Worm (Caenorhabditis elegans) whole organism, L4 larva: ENCODE data around the gene F38A5.6.
A peak's percentile ranks its signal among the peaks of the same experiment; 100 is the strongest.

Experiments
- F10B5.3 ChIP-seq: sonication (generic microtip); optimal IDR thresholded peaks from 2 replicates; lab custom pipeline; 2016; ENCODE audit warnings: mild to moderate bottlenecking, missing genetic modification characterization, missing compliant biosample characterization
- F26F4.8 ChIP-seq: fragments of 200-800 bp; sonication (Bioruptor generic); conservative IDR thresholded peaks from 2 replicates; pipeline ENCODE4 v1.3.6; 2022; ENCODE audit warnings: missing genetic modification characterization, missing compliant biosample characterization
- F44E2.7 ChIP-seq: fragments of 200-800 bp; sonication (Bioruptor generic); IDR thresholded peaks from 2 replicates; pipeline ENCODE4 v2.1.2; 2022; ENCODE audit warnings: missing genetic modification characterization, missing compliant biosample characterization
- F49E8.2 ChIP-seq: sonication (generic microtip); optimal IDR thresholded peaks from 2 replicates; lab custom pipeline; 2016; ENCODE audit warnings: missing compliant biosample characterization, mild to moderate bottlenecking, missing genetic modification characterization, borderline replicate concordance
- T20F7.1 ChIP-seq: fragments of 200-800 bp; sonication (Bioruptor generic); optimal IDR thresholded peaks from 2 replicates; lab custom pipeline; 2018; ENCODE audit warnings: mild to moderate bottlenecking, missing genetic modification characterization, missing compliant biosample characterization
- T26A8.4 ChIP-seq: fragments of 200-800 bp; sonication (Bioruptor generic); IDR thresholded peaks from 2 replicates; pipeline ENCODE4 v1.3.6; 2022; ENCODE audit warnings: missing genetic modification characterization, missing compliant biosample characterization
- Y48G9A.11 ChIP-seq: fragments of 200-800 bp; sonication (Bioruptor generic); IDR thresholded peaks from 2 replicates; pipeline ENCODE4 v1.3.6; 2022; ENCODE audit warnings: missing genetic modification reagents, missing genetic modification characterization, missing compliant biosample characterization
- ZK546.5 ChIP-seq, 2 experiments: sonication (generic microtip); optimal IDR thresholded peaks; 2 replicates each; lab custom pipeline; 2017; ENCODE audit warnings: missing biosample characterization in 2 of 2, missing genetic modification characterization in 2 of 2
- aha-1 ChIP-seq: fragments of 150-350 bp; peaks from one replicate; lab custom pipeline; 2014; ENCODE audit warnings: missing biosample characterization, missing genetic modification characterization
- ama-1 ChIP-seq: fragments of 150-350 bp; optimal IDR thresholded peaks from 2 replicates; lab custom pipeline; 2014; ENCODE audit warnings: inconsistent platforms, mixed read lengths
- ces-1 ChIP-seq: fragments of 150-350 bp; sonication (generic microtip); optimal IDR thresholded peaks from 4 replicates; lab custom pipeline; 2014; ENCODE audit warnings: missing biosample characterization, missing genetic modification reagents, missing genetic modification characterization
- daf-12 ChIP-seq: fragments of 150-350 bp; optimal IDR thresholded peaks from 2 replicates; lab custom pipeline; 2014; ENCODE audit warnings: missing biosample characterization, missing genetic modification reagents, missing genetic modification characterization
- daf-8 ChIP-seq: fragments of 200-800 bp; sonication (Bioruptor generic); IDR thresholded peaks from 2 replicates; pipeline ENCODE4 v1.3.6; 2022; ENCODE audit warnings: missing genetic modification characterization, missing compliant biosample characterization
- dmd-6 ChIP-seq: fragments of 200-800 bp; sonication (Bioruptor generic); IDR thresholded peaks from 2 replicates; pipeline ENCODE4 v1.3.6; 2022; ENCODE audit warnings: missing genetic modification reagents, missing genetic modification characterization, missing compliant biosample characterization
- dmd-9 ChIP-seq: fragments of 200-800 bp; sonication (Bioruptor generic); IDR thresholded peaks from 2 replicates; pipeline ENCODE4 v1.3.6; 2022; ENCODE audit warnings: missing genetic modification reagents, missing genetic modification characterization, missing compliant biosample characterization
- duxl-1 ChIP-seq: sonication (generic microtip); optimal IDR thresholded peaks from 2 replicates; lab custom pipeline; 2016; ENCODE audit warnings: mild to moderate bottlenecking, missing genetic modification characterization, moderate library complexity, missing compliant biosample characterization; ENCODE audit not compliant: poor library complexity
- dve-1 ChIP-seq: sonication (generic microtip); optimal IDR thresholded peaks from 2 replicates; lab custom pipeline; 2017; ENCODE audit warnings: antibody characterized with exemption, mild to moderate bottlenecking, missing genetic modification characterization, missing compliant biosample characterization; ENCODE audit not compliant: insufficient read depth
- egl-27 ChIP-seq: sonication (generic microtip); optimal IDR thresholded peaks from 3 replicates; lab custom pipeline; 2017; ENCODE audit warnings: missing biosample characterization, missing genetic modification reagents, missing genetic modification characterization
- fos-1 ChIP-seq: fragments of 150-350 bp; optimal IDR thresholded peaks from 2 replicates; lab custom pipeline; 2014; ENCODE audit warnings: missing biosample characterization, missing genetic modification characterization
- gei-8 ChIP-seq: fragments of 200-800 bp; sonication (Bioruptor generic); optimal IDR thresholded peaks from 2 replicates; lab custom pipeline; 2018; ENCODE audit warnings: mild to moderate bottlenecking, missing genetic modification characterization, missing compliant biosample characterization
- hif-1 ChIP-seq, 2 experiments: sonication (generic microtip); optimal IDR thresholded peaks; 2 replicates each; lab custom pipeline; 2016 to 2017; ENCODE audit warnings: missing compliant biosample characterization in 2 of 2, missing genetic modification characterization in 2 of 2, missing genetic modification reagents in 2 of 2, missing genotype in 2 of 2, mild to moderate bottlenecking in 1 of 2
- hlh-11 ChIP-seq: fragments of 200-800 bp; sonication (Bioruptor generic); optimal IDR thresholded peaks from 2 replicates; lab custom pipeline; 2018; ENCODE audit warnings: mild to moderate bottlenecking, missing genetic modification characterization, missing compliant biosample characterization
- hmg-1.1 ChIP-seq: fragments of 200-800 bp; sonication (Bioruptor generic); IDR thresholded peaks from 2 replicates; pipeline ENCODE4 v1.3.6; 2022; ENCODE audit warnings: missing genetic modification reagents, missing genetic modification characterization, missing compliant biosample characterization
- lin-1 ChIP-seq: fragments of 200-800 bp; sonication (Bioruptor generic); IDR thresholded peaks from 2 replicates; pipeline ENCODE4 v1.3.6; 2022; ENCODE audit warnings: missing genetic modification reagents, missing genetic modification characterization, missing compliant biosample characterization
- lin-38 ChIP-seq: fragments of 200-800 bp; sonication (Bioruptor generic); IDR thresholded peaks from 2 replicates; pipeline ENCODE4 v1.3.6; 2022; ENCODE audit warnings: missing genetic modification reagents, missing genetic modification characterization, missing compliant biosample characterization
- lin-39 ChIP-seq: fragments of 150-350 bp; optimal IDR thresholded peaks from 2 replicates; lab custom pipeline; 2014; ENCODE audit warnings: missing biosample characterization, missing genetic modification reagents, missing genetic modification characterization
- lir-3 ChIP-seq: sonication (generic microtip); optimal IDR thresholded peaks from 2 replicates; lab custom pipeline; 2016; ENCODE audit warnings: mild to moderate bottlenecking, missing genetic modification characterization, missing compliant biosample characterization
- lsy-2 ChIP-seq, 2 experiments: fragments of 150-350 bp in 1 of 2; sonication (generic microtip) in 1 of 2; optimal IDR thresholded peaks; 2 replicates each; lab custom pipeline; 2014 to 2017; ENCODE audit warnings: missing biosample characterization in 2 of 2, missing genetic modification characterization in 2 of 2
- mdl-1 ChIP-seq, 2 experiments: fragments of 150-350 bp in 1 of 2; sonication (generic microtip) in 1 of 2; optimal IDR thresholded peaks; 2 replicates each; lab custom pipeline; 2014 to 2017; ENCODE audit warnings: missing biosample characterization in 2 of 2, missing genetic modification characterization in 2 of 2
- mes-2 ChIP-seq: sonication (generic microtip); optimal IDR thresholded peaks from 2 replicates; lab custom pipeline; 2016; ENCODE audit warnings: missing genotype, mild to moderate bottlenecking, missing genetic modification characterization, missing compliant biosample characterization; ENCODE audit not compliant: poor library complexity, severe bottlenecking
- mxl-2 ChIP-seq: fragments of 200-800 bp; sonication (Bioruptor generic); conservative IDR thresholded peaks from 2 replicates; pipeline ENCODE4 v1.3.6; 2022; ENCODE audit warnings: missing genetic modification reagents, missing genetic modification characterization, missing compliant biosample characterization
- nhr-102 ChIP-seq: sonication (generic microtip); optimal IDR thresholded peaks from 2 replicates; lab custom pipeline; 2016; ENCODE audit warnings: mild to moderate bottlenecking, missing genetic modification characterization, moderate library complexity, missing compliant biosample characterization
- nhr-237 ChIP-seq: sonication (generic microtip); optimal IDR thresholded peaks from 2 replicates; lab custom pipeline; 2017; ENCODE audit warnings: missing biosample characterization, missing genetic modification characterization
- nhr-25 ChIP-seq: sonication (generic microtip); optimal IDR thresholded peaks from 2 replicates; lab custom pipeline; 2017; ENCODE audit warnings: missing genetic modification characterization, mild to moderate bottlenecking, missing compliant biosample characterization, antibody characterized with exemption, moderate library complexity, borderline replicate concordance; ENCODE audit not compliant: insufficient read depth
- nhr-41 ChIP-seq: fragments of 200-800 bp; sonication (Bioruptor generic); IDR thresholded peaks from 2 replicates; pipeline ENCODE4 v1.3.6; 2022; ENCODE audit warnings: missing genetic modification reagents, missing genetic modification characterization, missing compliant biosample characterization
- nhr-42 ChIP-seq: fragments of 200-800 bp; sonication (Bioruptor generic); IDR thresholded peaks from 2 replicates; pipeline ENCODE4 v1.3.6; 2022; ENCODE audit warnings: missing genetic modification characterization, missing compliant biosample characterization
- nhr-76 ChIP-seq: fragments of 150-350 bp; optimal IDR thresholded peaks from 2 replicates; lab custom pipeline; 2014; ENCODE audit warnings: missing biosample characterization, missing genetic modification characterization
- nhr-77 ChIP-seq: fragments of 150-350 bp; optimal IDR thresholded peaks from 2 replicates; lab custom pipeline; 2014; ENCODE audit warnings: missing biosample characterization, missing genetic modification characterization
- pqm-1 ChIP-seq: sonication (generic microtip); optimal IDR thresholded peaks from 2 replicates; lab custom pipeline; 2017; ENCODE audit warnings: missing biosample characterization, missing genetic modification characterization
- sdz-12 ChIP-seq: fragments of 200-800 bp; sonication (Bioruptor generic); optimal IDR thresholded peaks from 2 replicates; lab custom pipeline; 2018; ENCODE audit warnings: mild to moderate bottlenecking, missing genetic modification characterization, missing compliant biosample characterization
- set-16 ChIP-seq: fragments of 200-800 bp; sonication (Bioruptor generic); IDR thresholded peaks from 2 replicates; pipeline ENCODE4 v1.3.6; 2022; ENCODE audit warnings: missing genetic modification reagents, missing genetic modification characterization, missing compliant biosample characterization
- skn-1 ChIP-seq: fragments of 150-350 bp; optimal IDR thresholded peaks from 2 replicates; lab custom pipeline; 2014; ENCODE audit warnings: missing biosample characterization, missing genetic modification characterization
- snpc-1.2 ChIP-seq: fragments of 200-800 bp; sonication (Bioruptor generic); IDR thresholded peaks from 2 replicates; pipeline ENCODE4 v1.3.6; 2022; ENCODE audit warnings: missing genetic modification reagents, missing genetic modification characterization, missing compliant biosample characterization
- spr-1 ChIP-seq: sonication (generic microtip); optimal IDR thresholded peaks from 2 replicates; lab custom pipeline; 2016; ENCODE audit warnings: mild to moderate bottlenecking, missing genetic modification characterization, missing compliant biosample characterization
- tag-97 ChIP-seq: fragments of 200-800 bp; sonication (Bioruptor generic); IDR thresholded peaks from 2 replicates; pipeline ENCODE4 v1.3.6; 2022; ENCODE audit warnings: missing genetic modification characterization, missing compliant biosample characterization
- zfp-3 ChIP-seq: fragments of 200-800 bp; sonication (Bioruptor generic); conservative IDR thresholded peaks from 2 replicates; pipeline ENCODE4 v1.3.6; 2022; ENCODE audit warnings: missing genetic modification reagents, missing genetic modification characterization, missing compliant biosample characterization
- zip-2 ChIP-seq: fragments of 150-350 bp; optimal IDR thresholded peaks from 2 replicates; lab custom pipeline; 2014; ENCODE audit warnings: missing biosample characterization, missing genetic modification characterization

F38A5.6 gene

DNA sequence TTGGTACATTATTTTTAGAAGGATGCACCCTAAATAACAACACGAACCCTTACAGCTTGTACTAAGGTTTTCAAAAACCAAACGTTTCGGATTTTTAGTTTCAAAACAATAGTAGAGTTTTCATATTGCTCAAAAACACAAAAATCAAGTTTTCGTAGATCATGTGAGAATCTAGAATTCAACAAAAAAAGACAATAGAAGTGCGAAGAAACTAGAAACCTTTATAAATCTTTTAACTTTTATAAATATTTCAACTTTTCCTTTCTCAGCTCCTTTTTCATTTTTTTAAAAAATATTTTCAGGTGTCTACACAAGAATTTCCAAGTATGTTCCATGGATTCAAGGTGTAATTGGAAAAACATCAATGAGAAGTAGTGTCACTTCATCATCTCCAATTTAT lies 36.8 kb downstream of the F38A5.6 start, which contains the start of gene best-9:
Gene best-9 (plus strand): TSS at position 301 of the 400 bp plus-strand sequence.
- TF ChIP-seq hif-1 (tag; optimal IDR thresholded peaks at IDR 0.05; lab: Kevin White, UChicago) (no peak), dve-1 (tag; lab: Kevin White, UChicago) (no peak), duxl-1 (tag; lab: Kevin White, UChicago) (no peak), gei-8 (no peak), snpc-1.2 (no peak), Y48G9A.11 (GFP tag; lab: Robert Waterston, UW) (no peak)
- TF ChIP-seq, all 104 proteins: peak for 0

DNA sequence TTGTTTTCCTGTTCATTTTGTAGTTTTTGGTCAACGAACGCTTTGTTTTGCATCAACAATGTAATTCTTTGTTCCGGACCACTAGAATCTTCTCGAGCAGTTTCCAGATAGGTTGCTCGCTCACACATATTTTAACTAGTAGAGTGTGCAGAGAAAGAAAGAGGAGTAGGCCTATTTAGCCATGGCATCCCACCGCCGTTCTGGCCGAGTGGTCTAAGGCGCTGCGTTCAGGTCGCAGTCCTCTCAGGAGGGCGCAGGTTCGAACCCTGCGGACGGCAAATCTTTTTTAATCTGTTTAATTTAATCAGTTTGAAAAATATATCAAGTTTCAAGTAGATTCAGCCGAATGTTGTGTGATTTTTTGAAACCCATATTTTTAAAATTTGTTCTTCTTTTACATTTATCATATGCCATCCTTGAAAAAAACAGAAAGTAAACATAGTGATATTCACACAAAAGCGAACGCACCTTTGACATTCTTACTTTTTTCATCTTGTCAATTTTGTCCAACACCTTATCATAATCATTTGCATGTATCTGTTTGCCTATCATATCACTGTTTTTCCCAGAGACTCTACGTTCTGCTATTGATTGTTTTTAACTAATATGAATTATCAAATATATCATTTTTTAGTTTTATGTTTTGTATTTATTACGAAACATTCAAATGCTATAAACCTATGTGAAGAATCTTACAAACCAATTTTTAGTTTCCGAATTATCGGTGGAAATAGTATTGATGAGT lies 40.4 kb downstream of the F38A5.6 start, which contains the start of gene try-3:
Gene try-3 (plus strand): TSS at position 532 of the 745 bp plus-strand sequence.
- no peak for TF ChIP-seq nhr-25 (tag; lab: Kevin White, UChicago)
- peak; percentile 57 for TF ChIP-seq sdz-12 (GFP tag; lab: Kevin White, UChicago)
- TF ChIP-seq gei-8 = peak; percentile 73
- TF ChIP-seq lir-3 (tag; lab: Kevin White, UChicago) = no peak
- no peak for TF ChIP-seq fos-1 (tag; lab: Kevin White, UChicago)
- TF ChIP-seq F10B5.3 (tag; lab: Kevin White, UChicago) = peak; percentile 17
- TF ChIP-seq mes-2 (tag; lab: Kevin White, UChicago) = peak; percentile 85
- TF ChIP-seq F44E2.7 (GFP tag; lab: Robert Waterston, UW) = peak; percentile 60; the same call in 1 of the 2 replicates
- TF ChIP-seq snpc-1.2 = peak; percentile 98
- TF ChIP-seq lin-38 (GFP tag; lab: Robert Waterston, UW) = peak; percentile 86
- peak; percentile 52 for TF ChIP-seq nhr-77 (tag; lab: Kevin White, UChicago)
- no peak; the same call in none of the 2 replicates for TF ChIP-seq set-16
- peak; percentile 30; the same call in 1 of the 2 replicates for TF ChIP-seq nhr-41 (GFP tag; lab: Robert Waterston, UW)
- peak in 1 of 2 experiments; percentile 67 for TF ChIP-seq lsy-2 (tag; optimal IDR thresholded peaks at IDR 0.05; lab: Kevin White, UChicago)
- TF ChIP-seq hlh-11 (tag; lab: Kevin White, UChicago) = peak; percentile 72
- TF ChIP-seq lin-1 (GFP tag; lab: Robert Waterston, UW) = peak; percentile 33; the same call in 1 of the 2 replicates
- TF ChIP-seq F49E8.2 (tag; lab: Kevin White, UChicago) = peak; percentile 57
- peak; percentile 64; the same call in 1 of the 2 replicates for TF ChIP-seq dmd-9 (GFP tag; lab: Robert Waterston, UW)
- TF ChIP-seq mxl-2 (GFP tag; lab: Robert Waterston, UW) = 0 out of 2 replicates have a peak, but pooled peaks have one; percentile 16
- TF ChIP-seq daf-8 (GFP tag; lab: Robert Waterston, UW) = 0 out of 2 replicates have a peak, but pooled peaks have one; percentile 15
- no peak for TF ChIP-seq tag-97 (GFP tag; lab: Robert Waterston, UW)
- TF ChIP-seq skn-1 = no peak
- no peak for TF ChIP-seq T20F7.1
- TF ChIP-seq zfp-3 (GFP tag; lab: Robert Waterston, UW) = no peak
- peak; percentile 71; the same call in 1 of the 2 replicates for TF ChIP-seq nhr-42 (GFP tag; lab: Robert Waterston, UW)
- no peak for TF ChIP-seq nhr-76 (tag; lab: Kevin White, UChicago)
- TF ChIP-seq pqm-1 (tag; lab: Kevin White, UChicago) = no peak
- TF ChIP-seq F26F4.8 = peak; percentile 76
- TF ChIP-seq nhr-237 = no peak
- peak; percentile 11 for TF ChIP-seq spr-1 (tag; lab: Kevin White, UChicago)
- TF ChIP-seq ces-1 (GFP tag; lab: Kevin White, UChicago) = no peak
- peak; percentile 66 for TF ChIP-seq T26A8.4 (GFP tag; lab: Robert Waterston, UW)
- no peak for TF ChIP-seq lin-39 (tag; lab: Kevin White, UChicago)
- no peak for TF ChIP-seq daf-12 (tag; lab: Kevin White, UChicago)
- peak; percentile 88 for TF ChIP-seq hmg-1.1 (GFP tag; lab: Robert Waterston, UW)
- TF ChIP-seq egl-27 (tag; lab: Kevin White, UChicago) = no peak
- TF ChIP-seq aha-1 (tag; lab: Kevin White, UChicago) = peak; percentile 58
- TF ChIP-seq zip-2 (tag; lab: Kevin White, UChicago) = peak; percentile 40
- TF ChIP-seq ZK546.5 (tag; optimal IDR thresholded peaks at IDR 0.05; lab: Kevin White, UChicago) = no peak
- TF ChIP-seq ama-1 (lab: Kevin White, UChicago) = no peak
- TF ChIP-seq nhr-102 = peak; percentile 46
- TF ChIP-seq dmd-6 (GFP tag; lab: Robert Waterston, UW) = peak; percentile 66
- peak in 1 of 2 experiments; percentile 22 for TF ChIP-seq mdl-1 (tag; optimal IDR thresholded peaks at IDR 0.05; lab: Kevin White, UChicago)
